In the genomic region with DNA sequence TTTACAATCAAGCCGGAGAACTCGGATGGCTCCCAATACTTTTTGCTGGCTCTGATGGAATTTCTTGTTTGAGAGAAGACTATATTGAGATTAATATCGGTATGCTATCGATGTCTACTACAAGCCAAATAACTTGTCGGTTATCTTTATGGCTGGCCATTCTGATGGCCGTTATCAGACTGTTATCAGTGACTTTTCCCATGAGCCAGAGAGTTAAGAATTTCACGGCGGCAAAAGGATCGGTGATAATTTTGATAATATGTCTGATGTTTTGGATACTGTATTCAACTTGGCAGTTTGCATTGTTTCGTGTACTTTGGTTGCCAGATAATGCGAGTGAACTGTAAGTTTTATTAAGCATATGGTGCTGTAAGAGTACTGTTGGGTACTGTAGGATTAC, we compare ENCODE assay signal across 5 worm cellular contexts.
TF ChIP-seq lines count a peak whose summit lies in the region.

No protein-coding gene starts in this region.

TF ChIP-seq in whole organism, L1 larva, 84 proteins besides CTCF, POLR2A, EP300 and RAD21:
- TF ChIP-seq tlp-1 (tag; optimal IDR thresholded peaks at IDR 0.05; lab: Kevin White, UChicago) (peak; percentile 45), dsc-1 (tag; optimal IDR thresholded peaks at IDR 0.05; lab: Kevin White, UChicago) (no peak), ceh-63 (GFP tag; optimal IDR thresholded peaks at IDR 0.05; lab: Kevin White, UChicago) (no peak), elt-2 (tag; optimal IDR thresholded peaks at IDR 0.05; lab: Kevin White, UChicago) (peak; percentile 79)
TF ChIP-seq in whole organism, L1 larva: peak in this region for 2.

TF ChIP-seq in whole organism, L2 larva, 48 proteins besides CTCF, POLR2A, EP300 and RAD21:
- peak; percentile 74 for TF ChIP-seq fos-1 (tag; optimal IDR thresholded peaks at IDR 0.05; lab: Kevin White, UChicago)
- TF ChIP-seq R02D3.7 (tag; optimal IDR thresholded peaks at IDR 0.05; lab: Kevin White, UChicago) = no peak
TF ChIP-seq in whole organism, L2 larva: peak in this region for 1.

TF ChIP-seq in whole organism, L3 larva, 47 proteins besides CTCF, POLR2A, EP300 and RAD21:
- TF ChIP-seq elt-2 (tag; optimal IDR thresholded peaks at IDR 0.05; lab: Kevin White, UChicago) = peak; percentile 56
- TF ChIP-seq ceh-16 (tag; optimal IDR thresholded peaks at IDR 0.05; lab: Kevin White, UChicago) = no peak

TF ChIP-seq in whole organism, L4 larva, 104 proteins besides CTCF, POLR2A, EP300 and RAD21:
- TF ChIP-seq hlh-30 (tag; optimal IDR thresholded peaks at IDR 0.05; lab: Kevin White, UChicago; ENCODE audit: insufficient read depth) (no peak), pqm-1 (tag; optimal IDR thresholded peaks at IDR 0.05; lab: Kevin White, UChicago) (peak; percentile 41), Y48G9A.11 (GFP tag; IDR thresholded peaks at IDR 0.05; lab: Robert Waterston, UW) (no peak)

TF ChIP-seq in whole organism, late embryonic, 69 proteins besides CTCF, POLR2A, EP300 and RAD21:
- TF ChIP-seq tbx-7 (tag; optimal IDR thresholded peaks at IDR 0.05; lab: Kevin White, UChicago) (no peak), elt-2 (tag; optimal IDR thresholded peaks at IDR 0.05; lab: Kevin White, UChicago) (peak; percentile 95)
TF ChIP-seq in whole organism, late embryonic: peak in this region for 1.
